Worm (Caenorhabditis elegans): ENCODE data around the gene spp-21.

The spp-21 gene

ce11 chrX:11522058-11522757, 32.3 kb downstream of the spp-21 start, which contains the start of gene sdc-2 (continued):
- TF ChIP-seq sptf-1 (tag; optimal IDR thresholded peaks at IDR 0.05) (no peak), unc-39 (tag; optimal IDR thresholded peaks at IDR 0.05) (no peak), ztf-11 (tag; optimal IDR thresholded peaks at IDR 0.05) (no peak)

ce11 chrX:11523704-11524103, 33.8 kb downstream of the spp-21 start:
- TF ChIP-seq lin-32 (GFP tag; optimal IDR thresholded peaks at IDR 0.05) (no peak), mep-1 (tag; optimal IDR thresholded peaks at IDR 0.05) (no peak)

ce11 chrX:11533543-11534003, 43.6 kb downstream of the spp-21 start, which contains the start of gene C35C5.8:
C35C5.8 (plus strand) TSS chrX:11533593.
- no peak for TF ChIP-seq hlh-1 (tag; optimal IDR thresholded peaks at IDR 0.05)
- no peak for TF ChIP-seq nhr-2 (tag; optimal IDR thresholded peaks at IDR 0.05)
- no peak for TF ChIP-seq ham-2 (GFP tag; optimal IDR thresholded peaks at IDR 0.05)

ce11 chrX:11534443-11534842, 44.5 kb downstream of the spp-21 start:
- TF ChIP-seq nhr-237 (tag; optimal IDR thresholded peaks at IDR 0.05): no peak
- TF ChIP-seq bed-3 (GFP tag; optimal IDR thresholded peaks at IDR 0.05): no peak
- no peak for TF ChIP-seq ham-2 (GFP tag; optimal IDR thresholded peaks at IDR 0.05)
- TF ChIP-seq lsy-2 (tag; optimal IDR thresholded peaks at IDR 0.05): no peak
- no peak for TF ChIP-seq blmp-1 (tag; optimal IDR thresholded peaks at IDR 0.05)

- TF ChIP-seq nhr-12 (tag; optimal IDR thresholded peaks at IDR 0.05) (no peak), ces-1 (GFP tag; optimal IDR thresholded peaks at IDR 0.05) (no peak), blmp-1 (tag; optimal IDR thresholded peaks at IDR 0.05) (no peak), lin-13 (tag; optimal IDR thresholded peaks at IDR 0.05) (no peak), elt-1 (tag; optimal IDR thresholded peaks at IDR 0.05; ENCODE audit: borderline replicate concordance, insufficient read depth) (no peak), unc-39 (tag; optimal IDR thresholded peaks at IDR 0.05) (no peak), lin-32 (GFP tag; optimal IDR thresholded peaks at IDR 0.05) (no peak), drap-1 (GFP tag; optimal IDR thresholded peaks at IDR 0.05) (no peak), bed-3 (GFP tag; optimal IDR thresholded peaks at IDR 0.05) (no peak), ceh-39 (tag; optimal IDR thresholded peaks at IDR 0.05) (no peak), tbx-8 (GFP tag; optimal IDR thresholded peaks at IDR 0.05) (no peak), hlh-1 (tag; optimal IDR thresholded peaks at IDR 0.05) (no peak), nhr-28 (tag; optimal IDR thresholded peaks at IDR 0.05) (no peak), sem-2 (GFP tag; optimal IDR thresholded peaks at IDR 0.05) (no peak), M03D4.4 (tag; optimal IDR thresholded peaks at IDR 0.05) (no peak), zip-8 (tag; optimal IDR thresholded peaks at IDR 0.05) (no peak), nhr-2 (tag; optimal IDR thresholded peaks at IDR 0.05) (no peak), unc-120 (tag; optimal IDR thresholded peaks at IDR 0.05; ENCODE audit: poor library complexity, severe bottlenecking) (no peak)
Measured at ce11 chrX:11536408-11536807, 46.5 kb downstream of the spp-21 start, which contains the start of gene C35C5.9. C35C5.9 (plus strand) TSS chrX:11536568.

- TF ChIP-seq unc-39 (tag; optimal IDR thresholded peaks at IDR 0.05): no peak
- TF ChIP-seq mab-5 (tag; optimal IDR thresholded peaks at IDR 0.05): no peak
- no peak for TF ChIP-seq pha-4 (tag; optimal IDR thresholded peaks at IDR 0.05)
- TF ChIP-seq unc-62 (GFP tag; optimal IDR thresholded peaks at IDR 0.05): no peak
- TF ChIP-seq blmp-1 (tag; optimal IDR thresholded peaks at IDR 0.05): no peak
- no peak for TF ChIP-seq tbx-8 (GFP tag; optimal IDR thresholded peaks at IDR 0.05)
- no peak for TF ChIP-seq drap-1 (GFP tag; optimal IDR thresholded peaks at IDR 0.05)
- no peak for TF ChIP-seq ceh-83 (GFP tag; optimal IDR thresholded peaks at IDR 0.05)
- TF ChIP-seq bed-3 (GFP tag; optimal IDR thresholded peaks at IDR 0.05): no peak
- no peak for TF ChIP-seq ces-1 (GFP tag; optimal IDR thresholded peaks at IDR 0.05)
Measured at ce11 chrX:11537240-11537764, 47.4 kb downstream of the spp-21 start, which contains the start of gene gcp-2.2. gcp-2.2 (plus strand) TSS chrX:11537714.
